Worm (Caenorhabditis elegans) whole organism, L1 larva: ENCODE data around the gene ptr-24.

Source experiments
- C04F5.9 ChIP-seq: sonication (generic microtip); optimal IDR thresholded peaks from 2 replicates; lab custom pipeline; 2016; ENCODE audit warnings: missing genetic modification characterization, missing compliant biosample characterization
- C16A3.4 ChIP-seq: fragments of 150-350 bp; optimal IDR thresholded peaks from 2 replicates; lab custom pipeline; 2014; ENCODE audit warnings: missing biosample characterization, missing genetic modification characterization
- F16B12.6 ChIP-seq: fragments of 150-350 bp; optimal IDR thresholded peaks from 2 replicates; lab custom pipeline; 2014; ENCODE audit warnings: missing biosample characterization, missing genetic modification characterization
- Y116A8C.19 ChIP-seq: sonication (generic microtip); optimal IDR thresholded peaks from 2 replicates; lab custom pipeline; 2016; ENCODE audit warnings: missing compliant biosample characterization, missing genetic modification characterization, borderline replicate concordance
- aha-1 ChIP-seq: fragments of 150-350 bp; optimal IDR thresholded peaks from 2 replicates; lab custom pipeline; 2014; ENCODE audit warnings: missing biosample characterization, missing genetic modification characterization
- alr-1 ChIP-seq: fragments of 200-800 bp; sonication (Bioruptor generic); optimal IDR thresholded peaks from 2 replicates; lab custom pipeline; 2018; ENCODE audit warnings: borderline replicate concordance, mild to moderate bottlenecking, missing genetic modification characterization, missing compliant biosample characterization
- ama-1 ChIP-seq: fragments of 150-350 bp; optimal IDR thresholded peaks from 2 replicates; lab custom pipeline; 2014
- blmp-1 ChIP-seq: fragments of 150-350 bp; optimal IDR thresholded peaks from 2 replicates; lab custom pipeline; 2014; ENCODE audit warnings: missing biosample characterization, missing genetic modification characterization
- ceh-63 ChIP-seq: fragments of 200-800 bp; sonication (Bioruptor generic); optimal IDR thresholded peaks from 2 replicates; lab custom pipeline; 2018; ENCODE audit warnings: mild to moderate bottlenecking, missing genetic modification characterization, missing compliant biosample characterization
- ceh-8 ChIP-seq: fragments of 200-800 bp; sonication (Bioruptor generic); optimal IDR thresholded peaks from 2 replicates; lab custom pipeline; 2018; ENCODE audit warnings: mild to moderate bottlenecking, missing genetic modification characterization, moderate library complexity, missing compliant biosample characterization
- ceh-82 ChIP-seq, 3 experiments: fragments of 150-350 bp in 1 of 3; sonication (generic microtip) in 2 of 3; optimal IDR thresholded peaks; 2 replicates each; lab custom pipeline; 2014 to 2017; ENCODE audit warnings: missing biosample characterization in 3 of 3, missing genetic modification characterization in 3 of 3
- efl-1 ChIP-seq, 4 experiments: fragments of 150-350 bp; optimal IDR thresholded peaks in 3 of 4; peaks in 1 of 4; 1 replicate in 1 of 4; 2 replicates in 3 of 4; lab custom pipeline; 2014; ENCODE audit warnings: missing biosample characterization in 2 of 4, missing genetic modification characterization in 2 of 4, missing genetic modification reagents in 2 of 4
- efl-3 ChIP-seq: fragments of 200-800 bp; sonication (Bioruptor generic); optimal IDR thresholded peaks from 2 replicates; lab custom pipeline; 2018; ENCODE audit warnings: mild to moderate bottlenecking, missing genetic modification characterization, missing compliant biosample characterization
- elt-3 ChIP-seq, 6 experiments: fragments of 150-350 bp in 1 of 6; sonication (generic microtip); optimal IDR thresholded peaks; 2 replicates each; lab custom pipeline; 2017 to 2018; ENCODE audit warnings: missing biosample characterization in 6 of 6, missing genetic modification characterization in 6 of 6, inconsistent platforms in 1 of 6
- ets-5 ChIP-seq: fragments of 200-800 bp; sonication (Bioruptor generic); IDR thresholded peaks from 2 replicates; pipeline ENCODE4 v1.3.6; 2022; ENCODE audit warnings: missing genetic modification characterization, missing compliant biosample characterization
- fkh-10 ChIP-seq: sonication (generic microtip); optimal IDR thresholded peaks from 2 replicates; lab custom pipeline; 2017; ENCODE audit warnings: missing biosample characterization, missing genetic modification reagents, missing genetic modification characterization
- fkh-8 ChIP-seq: sonication (generic microtip); optimal IDR thresholded peaks from 2 replicates; lab custom pipeline; 2016; ENCODE audit warnings: mild to moderate bottlenecking, missing genetic modification characterization, missing compliant biosample characterization
- grh-1 ChIP-seq: fragments of 200-800 bp; sonication (Bioruptor generic); IDR thresholded peaks from 2 replicates; pipeline ENCODE4 v1.3.6; 2022; ENCODE audit warnings: missing genetic modification reagents, missing genetic modification characterization, missing compliant biosample characterization
- hlh-17 ChIP-seq: fragments of 200-800 bp; sonication (Bioruptor generic); optimal IDR thresholded peaks from 2 replicates; lab custom pipeline; 2018; ENCODE audit warnings: missing genetic modification characterization, mild to moderate bottlenecking, missing compliant biosample characterization, moderate library complexity, borderline replicate concordance
- hpl-2 ChIP-seq: fragments of 150-350 bp; optimal IDR thresholded peaks from 2 replicates; lab custom pipeline; 2014; ENCODE audit warnings: missing biosample characterization, missing genetic modification reagents, missing genetic modification characterization
- irx-1 ChIP-seq: sonication (generic microtip); optimal IDR thresholded peaks from 2 replicates; lab custom pipeline; 2016; ENCODE audit warnings: missing genetic modification characterization, missing compliant biosample characterization
- isw-1 ChIP-seq: fragments of 200-800 bp; sonication (Bioruptor generic); IDR thresholded peaks from 2 replicates; pipeline ENCODE4 v1.3.6; 2022; ENCODE audit warnings: missing genetic modification characterization, missing compliant biosample characterization
- lin-15B ChIP-seq: fragments of 150-350 bp; sonication (generic microtip); optimal IDR thresholded peaks from 3 replicates; lab custom pipeline; 2014; ENCODE audit warnings: missing biosample characterization, missing genetic modification characterization
- lin-35 ChIP-seq, 2 experiments: fragments of 150-350 bp; optimal IDR thresholded peaks; 2 replicates each; lab custom pipeline; 2014; ENCODE audit warnings: missing biosample characterization in 2 of 2, missing genetic modification characterization in 2 of 2, missing genetic modification reagents in 2 of 2
- lin-39 ChIP-seq: fragments of 150-350 bp; optimal IDR thresholded peaks from 2 replicates; lab custom pipeline; 2014; ENCODE audit warnings: missing biosample characterization, missing genetic modification reagents, missing genetic modification characterization
- lir-3 ChIP-seq: sonication (generic microtip); optimal IDR thresholded peaks from 2 replicates; lab custom pipeline; 2016; ENCODE audit warnings: mild to moderate bottlenecking, missing genetic modification characterization, moderate library complexity, missing compliant biosample characterization; ENCODE audit not compliant: poor library complexity
- lsy-2 ChIP-seq, 2 experiments: fragments of 150-350 bp; optimal IDR thresholded peaks; 2 replicates each; lab custom pipeline; 2014; ENCODE audit warnings: missing biosample characterization in 2 of 2, missing genetic modification characterization in 2 of 2
- mab-9 ChIP-seq: fragments of 200-800 bp; sonication (Bioruptor generic); IDR thresholded peaks from 2 replicates; pipeline ENCODE4 v1.3.6; 2022; ENCODE audit warnings: missing genetic modification reagents, missing genetic modification characterization, missing compliant biosample characterization
- mdl-1 ChIP-seq, 2 experiments: fragments of 150-350 bp; optimal IDR thresholded peaks; 2 replicates each; lab custom pipeline; 2014 to 2017; ENCODE audit warnings: missing biosample characterization in 2 of 2, missing genetic modification characterization in 2 of 2, inconsistent platforms in 1 of 2
- mef-2 ChIP-seq: fragments of 150-350 bp; optimal IDR thresholded peaks from 2 replicates; lab custom pipeline; 2014; ENCODE audit warnings: missing biosample characterization, missing genetic modification characterization
- nhr-11 ChIP-seq: fragments of 150-350 bp; optimal IDR thresholded peaks from 2 replicates; lab custom pipeline; 2014; ENCODE audit warnings: missing biosample characterization, missing genetic modification characterization
- nhr-19 ChIP-seq: fragments of 200-800 bp; sonication (Bioruptor generic); conservative IDR thresholded peaks from 2 replicates; pipeline ENCODE4 v1.3.6; 2022; ENCODE audit warnings: missing genetic modification characterization, missing compliant biosample characterization
- nhr-28 ChIP-seq: fragments of 150-350 bp; optimal IDR thresholded peaks from 2 replicates; lab custom pipeline; 2014; ENCODE audit warnings: missing biosample characterization, missing genetic modification characterization
- nhr-47 ChIP-seq: sonication (generic microtip); optimal IDR thresholded peaks from 2 replicates; lab custom pipeline; 2016; ENCODE audit warnings: mild to moderate bottlenecking, missing genetic modification characterization, moderate library complexity, missing compliant biosample characterization
- nhr-76 ChIP-seq: sonication (generic microtip); optimal IDR thresholded peaks from 2 replicates; lab custom pipeline; 2017; ENCODE audit warnings: missing biosample characterization, missing genetic modification characterization
- nhr-77 ChIP-seq: fragments of 150-350 bp; optimal IDR thresholded peaks from 2 replicates; lab custom pipeline; 2014; ENCODE audit warnings: missing biosample characterization, missing genetic modification characterization
- nhr-85 ChIP-seq: sonication (generic microtip); peaks from one replicate; lab custom pipeline; 2016; ENCODE audit warnings: missing genetic modification characterization, inconsistent platforms, missing compliant biosample characterization
- pax-3 ChIP-seq: fragments of 200-800 bp; sonication (Bioruptor generic); optimal IDR thresholded peaks from 2 replicates; lab custom pipeline; 2018; ENCODE audit warnings: mild to moderate bottlenecking, missing genetic modification characterization, moderate library complexity, missing compliant biosample characterization
- pqm-1 ChIP-seq: sonication (generic microtip); optimal IDR thresholded peaks from 3 replicates; lab custom pipeline; 2017; ENCODE audit warnings: missing biosample characterization, missing genetic modification characterization
- rnt-1 ChIP-seq: sonication (generic microtip); optimal IDR thresholded peaks from 2 replicates; lab custom pipeline; 2016; ENCODE audit warnings: mild to moderate bottlenecking, missing genetic modification characterization, moderate library complexity, missing compliant biosample characterization
- skn-1 ChIP-seq: fragments of 150-350 bp; optimal IDR thresholded peaks from 2 replicates; lab custom pipeline; 2014; ENCODE audit warnings: missing biosample characterization, missing genetic modification characterization
- snu-23 ChIP-seq: sonication (generic microtip); optimal IDR thresholded peaks from 2 replicates; lab custom pipeline; 2016; ENCODE audit warnings: missing genetic modification characterization, missing compliant biosample characterization
- sox-4 ChIP-seq: sonication (generic microtip); optimal IDR thresholded peaks from 2 replicates; lab custom pipeline; 2016; ENCODE audit warnings: missing genetic modification characterization, missing compliant biosample characterization
- sptf-1 ChIP-seq: fragments of 150-350 bp; optimal IDR thresholded peaks from 2 replicates; lab custom pipeline; 2014; ENCODE audit warnings: missing biosample characterization, missing genetic modification characterization
- sup-37 ChIP-seq: fragments of 200-800 bp; sonication (Bioruptor generic); optimal IDR thresholded peaks from 2 replicates; lab custom pipeline; 2018; ENCODE audit warnings: mild to moderate bottlenecking, missing genetic modification characterization, missing compliant biosample characterization
- swsn-7 ChIP-seq: sonication (generic microtip); optimal IDR thresholded peaks from 2 replicates; lab custom pipeline; 2016; ENCODE audit warnings: missing genetic modification characterization, missing compliant biosample characterization
- tlp-1 ChIP-seq: fragments of 150-350 bp; optimal IDR thresholded peaks from 2 replicates; lab custom pipeline; 2014; ENCODE audit warnings: missing biosample characterization, missing genetic modification characterization
- unc-86 ChIP-seq: sonication (generic microtip); optimal IDR thresholded peaks from 2 replicates; lab custom pipeline; 2016; ENCODE audit warnings: missing genetic modification characterization, missing compliant biosample characterization
- unc-98 ChIP-seq: fragments of 200-800 bp; sonication (Bioruptor generic); IDR thresholded peaks from 2 replicates; pipeline ENCODE4 v1.3.6; 2022; ENCODE audit warnings: missing genetic modification characterization, missing compliant biosample characterization
- vab-15 ChIP-seq: sonication (generic microtip); optimal IDR thresholded peaks from 2 replicates; lab custom pipeline; 2017; ENCODE audit warnings: missing genotype, mild to moderate bottlenecking, missing genetic modification characterization, missing compliant biosample characterization
- zag-1 ChIP-seq: fragments of 150-350 bp; optimal IDR thresholded peaks from 2 replicates; lab custom pipeline; 2014; ENCODE audit warnings: missing biosample characterization, missing genetic modification characterization
- zip-4 ChIP-seq: fragments of 200-800 bp; sonication (Bioruptor generic); optimal IDR thresholded peaks from 2 replicates; lab custom pipeline; 2018; ENCODE audit warnings: mild to moderate bottlenecking, missing genetic modification characterization, moderate library complexity, missing compliant biosample characterization
- ztf-11 ChIP-seq, 2 experiments: sonication (generic microtip); optimal IDR thresholded peaks; 2 replicates each; lab custom pipeline; 2016 to 2017; ENCODE audit warnings: missing genetic modification characterization in 2 of 2, missing biosample characterization in 1 of 2, missing compliant biosample characterization in 1 of 2
- ztf-4 ChIP-seq: fragments of 150-350 bp; optimal IDR thresholded peaks from 2 replicates; lab custom pipeline; 2014; ENCODE audit warnings: missing biosample characterization, missing genetic modification characterization

Gene ptr-24

DNA sequence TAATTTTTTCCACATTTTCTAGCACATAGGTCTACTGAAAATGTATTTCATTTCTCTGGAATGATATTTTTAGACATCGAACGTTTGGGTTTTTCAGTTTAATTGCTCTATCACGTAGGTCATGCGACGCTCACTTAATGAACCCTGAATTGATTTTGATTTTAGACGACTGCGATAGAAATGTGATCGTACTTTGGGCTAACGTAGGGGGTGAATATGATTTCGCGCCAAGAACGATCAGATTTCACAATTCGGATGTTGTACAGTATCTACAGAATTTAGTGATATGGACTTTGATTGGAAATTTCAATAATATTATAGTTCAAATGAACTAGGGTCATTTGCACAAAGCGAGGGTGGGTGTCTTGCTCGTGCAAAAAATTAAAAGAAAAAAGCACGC is 14.3 kb downstream of the ptr-24 start (continued):
- TF ChIP-seq skn-1 (tag; lab: Kevin White, UChicago) (no peak), sptf-1 (no peak), ceh-63 (no peak), lin-39 (tag; lab: Kevin White, UChicago) (no peak), ama-1 (lab: Kevin White, UChicago) (no peak), pqm-1 (no peak), ceh-8 (GFP tag; lab: Kevin White, UChicago) (no peak), C04F5.9 (tag; lab: Kevin White, UChicago) (no peak), unc-86 (tag; lab: Kevin White, UChicago) (no peak), efl-1 (optimal IDR thresholded peaks at IDR 0.05; lab: Kevin White, UChicago) (no peak), efl-1 (GFP tag; optimal IDR thresholded peaks at IDR 0.05 in 1 of 2; lab: Kevin White, UChicago) (no peak), nhr-47 (tag; lab: Kevin White, UChicago) (no peak), fkh-8 (tag; lab: Kevin White, UChicago) (no peak), unc-98 (GFP tag; lab: Robert Waterston, UW) (no peak), zip-4 (GFP tag; lab: Kevin White, UChicago) (no peak), irx-1 (tag; lab: Kevin White, UChicago) (no peak), efl-3 (GFP tag; lab: Kevin White, UChicago) (no peak), sox-4 (tag; lab: Kevin White, UChicago) (no peak), ztf-11 (tag; optimal IDR thresholded peaks at IDR 0.05; lab: Kevin White, UChicago) (no peak), elt-3 (tag; optimal IDR thresholded peaks at IDR 0.05; lab: Kevin White, UChicago) (peak in 1 of 6 experiments; percentile 52), pax-3 (tag; lab: Kevin White, UChicago) (no peak), C16A3.4 (tag; lab: Kevin White, UChicago) (no peak), sup-37 (GFP tag; lab: Kevin White, UChicago) (no peak), mab-9 (no peak), nhr-85 (tag; lab: Kevin White, UChicago) (peak; percentile 71), tlp-1 (tag; lab: Kevin White, UChicago) (no peak), mef-2 (tag; lab: Kevin White, UChicago) (no peak), zag-1 (tag; lab: Kevin White, UChicago) (no peak), lir-3 (tag; lab: Kevin White, UChicago) (no peak), lin-35 (GFP tag; optimal IDR thresholded peaks at IDR 0.05; lab: Kevin White, UChicago) (peak in 1 of 2 experiments; percentile 45), fkh-10 (GFP tag; lab: Kevin White, UChicago) (no peak), hlh-17 (GFP tag; lab: Kevin White, UChicago) (no peak), rnt-1 (no peak), aha-1 (no peak), nhr-19 (peak; percentile 82), ztf-4 (tag; lab: Kevin White, UChicago) (no peak), snu-23 (GFP tag; lab: Kevin White, UChicago) (peak; percentile 27), ets-5 (GFP tag; lab: Robert Waterston, UW) (no peak), vab-15 (tag; lab: Kevin White, UChicago) (no peak), ceh-82 (tag; optimal IDR thresholded peaks at IDR 0.05; lab: Kevin White, UChicago) (no peak), hpl-2 (GFP tag; lab: Kevin White, UChicago) (no peak), lsy-2 (tag; optimal IDR thresholded peaks at IDR 0.05; lab: Kevin White, UChicago) (no peak), Y116A8C.19 (tag; lab: Kevin White, UChicago) (no peak), grh-1 (GFP tag; lab: Robert Waterston, UW) (no peak), swsn-7 (tag; lab: Kevin White, UChicago) (no peak), alr-1 (tag; lab: Kevin White, UChicago) (no peak), nhr-11 (no peak), nhr-76 (no peak), mdl-1 (tag; optimal IDR thresholded peaks at IDR 0.05; lab: Kevin White, UChicago) (peak in 1 of 2 experiments; percentile 24), isw-1 (GFP tag; lab: Robert Waterston, UW) (no peak), lin-15B (no peak), nhr-77 (tag; lab: Kevin White, UChicago) (no peak), F16B12.6 (tag; lab: Kevin White, UChicago) (no peak), nhr-28 (tag; lab: Kevin White, UChicago) (no peak), blmp-1 (tag; lab: Kevin White, UChicago) (peak; percentile 0)
